Fruit fly (Drosophila melanogaster): ENCODE measurements around the gene CG17959.

CG17959 gene

dm6 chrX:2982441-2982995 is 35.6 kb downstream of the CG17959 start:
- TF ChIP-seq Hnf4 (GFP tag; optimal IDR thresholded peaks at IDR 0.05) = no peak
- no peak for TF ChIP-seq rgr (GFP tag; optimal IDR thresholded peaks at IDR 0.05)
- no peak for TF ChIP-seq CG32264 (GFP tag; optimal IDR thresholded peaks at IDR 0.05)
- no peak for TF ChIP-seq brk (GFP tag; optimal IDR thresholded peaks at IDR 0.05)
- peak; percentile 17 for TF ChIP-seq Dfd (GFP tag; optimal IDR thresholded peaks at IDR 0.05)
- TF ChIP-seq HLH106 (tag; optimal IDR thresholded peaks at IDR 0.05) = no peak
- TF ChIP-seq N (GFP tag; optimal IDR thresholded peaks at IDR 0.05) = no peak

dm6 chrX:2984902-2985772 is 38.2 kb downstream of the CG17959 start:
- peak; percentile 86 for TF ChIP-seq fru (GFP tag; optimal IDR thresholded peaks at IDR 0.05)
- peak; percentile 84 for TF ChIP-seq Sp1 (GFP tag; optimal IDR thresholded peaks at IDR 0.05)
- peak; percentile 66 for TF ChIP-seq sage (GFP tag; optimal IDR thresholded peaks at IDR 0.05)
- peak; percentile 72 for TF ChIP-seq brk (GFP tag; optimal IDR thresholded peaks at IDR 0.05)
- peak; percentile 47 for TF ChIP-seq CG32264 (GFP tag; optimal IDR thresholded peaks at IDR 0.05)
- peak; percentile 53 for TF ChIP-seq CG9705 (GFP tag; optimal IDR thresholded peaks at IDR 0.05)
- peak; percentile 22 for TF ChIP-seq CrebA (GFP tag; optimal IDR thresholded peaks at IDR 0.05; ENCODE audit: borderline replicate concordance)
- TF ChIP-seq Dfd (GFP tag; optimal IDR thresholded peaks at IDR 0.05) = no peak
- no peak for TF ChIP-seq Hr83 (GFP tag; optimal IDR thresholded peaks at IDR 0.05; ENCODE audit: poor library complexity, severe bottlenecking)
- peak; percentile 77 for TF ChIP-seq woc (GFP tag; optimal IDR thresholded peaks at IDR 0.05)
- TF ChIP-seq HLH106 (tag; optimal IDR thresholded peaks at IDR 0.05) = peak; percentile 85
- TF ChIP-seq Dif (GFP tag; optimal IDR thresholded peaks at IDR 0.05; ENCODE audit: partially characterized antibody) = no peak
- TF ChIP-seq br (GFP tag; optimal IDR thresholded peaks at IDR 0.05) = peak; percentile 79
- TF ChIP-seq Vsx2 (GFP tag; optimal IDR thresholded peaks at IDR 0.05; ENCODE audit: partially characterized antibody) = no peak
- TF ChIP-seq jim (GFP tag; optimal IDR thresholded peaks at IDR 0.05) = no peak
- peak; percentile 81 for TF ChIP-seq ey (GFP tag; optimal IDR thresholded peaks at IDR 0.05)
- TF ChIP-seq dsf (GFP tag; optimal IDR thresholded peaks at IDR 0.05; ENCODE audit: borderline replicate concordance) = no peak
- TF ChIP-seq Rel (GFP tag; optimal IDR thresholded peaks at IDR 0.05) = peak; percentile 42
- TF ChIP-seq Rel (tag; optimal IDR thresholded peaks at IDR 0.05) = peak; percentile 22
- TF ChIP-seq Mio (GFP tag; optimal IDR thresholded peaks at IDR 0.05) = no peak
- peak; percentile 5 for TF ChIP-seq sv (GFP tag; optimal IDR thresholded peaks at IDR 0.05)
- peak; percentile 79 for TF ChIP-seq Hnf4 (GFP tag; optimal IDR thresholded peaks at IDR 0.05)
- no peak for TF ChIP-seq pan (optimal IDR thresholded peaks at IDR 0.05)
- TF ChIP-seq tai (GFP tag; optimal IDR thresholded peaks at IDR 0.05) = peak; percentile 49
- TF ChIP-seq foxo (GFP tag; optimal IDR thresholded peaks at IDR 0.05) = peak in 1 of 2 experiments; percentile 86
- TF ChIP-seq Hr78 (GFP tag; optimal IDR thresholded peaks at IDR 0.05) = no peak
- TF ChIP-seq h (GFP tag; optimal IDR thresholded peaks at IDR 0.05) = peak; percentile 87
- peak; percentile 85 for TF ChIP-seq OdsH (GFP tag; optimal IDR thresholded peaks at IDR 0.05)
- TF ChIP-seq rgr (GFP tag; optimal IDR thresholded peaks at IDR 0.05) = peak; percentile 79
- TF ChIP-seq psq (GFP tag; optimal IDR thresholded peaks at IDR 0.05) = peak; percentile 87
- TF ChIP-seq dmrt93B (GFP tag; optimal IDR thresholded peaks at IDR 0.05) = peak; percentile 63
- TF ChIP-seq N (GFP tag; optimal IDR thresholded peaks at IDR 0.05) = no peak

dm6 chrX:2987320-2987719 is 40.4 kb downstream of the CG17959 start:
- TF ChIP-seq dmrt93B (GFP tag; optimal IDR thresholded peaks at IDR 0.05) (no peak), Hr78 (GFP tag; optimal IDR thresholded peaks at IDR 0.05) (no peak), Vsx2 (GFP tag; optimal IDR thresholded peaks at IDR 0.05; ENCODE audit: partially characterized antibody) (no peak), pan (optimal IDR thresholded peaks at IDR 0.05) (no peak), tai (GFP tag; optimal IDR thresholded peaks at IDR 0.05) (no peak), Hnf4 (GFP tag; optimal IDR thresholded peaks at IDR 0.05) (no peak), OdsH (GFP tag; optimal IDR thresholded peaks at IDR 0.05) (no peak), sage (GFP tag; optimal IDR thresholded peaks at IDR 0.05) (no peak), Dif (GFP tag; optimal IDR thresholded peaks at IDR 0.05; ENCODE audit: partially characterized antibody) (no peak), Dfd (GFP tag; optimal IDR thresholded peaks at IDR 0.05) (no peak)

- TF ChIP-seq Vsx2 (GFP tag; optimal IDR thresholded peaks at IDR 0.05; ENCODE audit: partially characterized antibody) (no peak), Dfd (GFP tag; optimal IDR thresholded peaks at IDR 0.05) (peak; percentile 20)
These were observed 42.4 kb downstream of the CG17959 start for dm6 chrX:2989332-2989731.

Data from whole organism, wandering third instar larva.